Worm (Caenorhabditis elegans) whole organism, young adult: ENCODE results near the gene F47G3.1.

Experiments used
- B0035.1 ChIP-seq: sonication (generic microtip); optimal IDR thresholded peaks from 2 replicates; lab custom pipeline; 2016; ENCODE audit warnings: missing genetic modification characterization, mild to moderate bottlenecking, missing compliant biosample characterization, missing genotype, missing genetic modification reagents
- F22D6.2 ChIP-seq: sonication (generic microtip); optimal IDR thresholded peaks from 2 replicates; lab custom pipeline; 2016; ENCODE audit warnings: mild to moderate bottlenecking, missing genetic modification characterization, missing compliant biosample characterization
- F33H1.4 ChIP-seq: fragments of 200-800 bp; sonication (Bioruptor generic); IDR thresholded peaks from 2 replicates; pipeline ENCODE4 v1.3.6; 2022; ENCODE audit warnings: missing genetic modification reagents, missing genetic modification characterization, missing compliant biosample characterization
- F39B2.1 ChIP-seq: fragments of 200-800 bp; sonication (Bioruptor generic); IDR thresholded peaks from 2 replicates; pipeline ENCODE4 v1.3.6; 2022; ENCODE audit warnings: missing genetic modification reagents, missing genetic modification characterization, missing compliant biosample characterization
- F49E8.2 ChIP-seq: sonication (generic microtip); optimal IDR thresholded peaks from 3 replicates; lab custom pipeline; 2017; ENCODE audit warnings: missing genetic modification characterization, mild to moderate bottlenecking, missing compliant biosample characterization, antibody characterized with exemption, moderate library complexity; ENCODE audit not compliant: insufficient read depth
- F52B5.7 ChIP-seq: sonication (generic microtip); optimal IDR thresholded peaks from 2 replicates; lab custom pipeline; 2016; ENCODE audit warnings: mild to moderate bottlenecking, missing genetic modification characterization, missing compliant biosample characterization
- F55B11.4 ChIP-seq: sonication (generic microtip); optimal IDR thresholded peaks from 2 replicates; lab custom pipeline; 2016; ENCODE audit warnings: missing compliant biosample characterization, missing genetic modification characterization, borderline replicate concordance; ENCODE audit not compliant: insufficient read depth
- T07F8.4 ChIP-seq: sonication (generic microtip); optimal IDR thresholded peaks from 2 replicates; lab custom pipeline; 2016; ENCODE audit warnings: mild to moderate bottlenecking, missing genetic modification characterization, moderate library complexity, missing compliant biosample characterization
- akir-1 ChIP-seq: fragments of 200-800 bp; sonication (Bioruptor generic); optimal IDR thresholded peaks from 2 replicates; lab custom pipeline; 2018; ENCODE audit warnings: mild to moderate bottlenecking, missing genetic modification characterization, moderate library complexity, missing compliant biosample characterization
- ama-1 ChIP-seq, 3 experiments: fragments of 150-350 bp in 1 of 3; sonication (generic microtip) in 2 of 3; optimal IDR thresholded peaks; 2 replicates each; lab custom pipeline; 2014 to 2018; ENCODE audit warnings: missing biosample characterization in 2 of 3, missing genetic modification characterization in 2 of 3, missing genetic modification reagents in 2 of 3
- aptf-3 ChIP-seq: fragments of 200-800 bp; sonication (Bioruptor generic); IDR thresholded peaks from 2 replicates; pipeline ENCODE4 v1.3.6; 2022; ENCODE audit warnings: missing genetic modification characterization, missing compliant biosample characterization
- atf-7 ChIP-seq: sonication (generic microtip); optimal IDR thresholded peaks from 2 replicates; lab custom pipeline; 2017; ENCODE audit warnings: mild to moderate bottlenecking, missing genetic modification characterization, missing compliant biosample characterization
- athp-1 ChIP-seq: sonication (generic microtip); optimal IDR thresholded peaks from 2 replicates; lab custom pipeline; 2017; ENCODE audit warnings: mild to moderate bottlenecking, missing genetic modification characterization, missing compliant biosample characterization
- cebp-1 ChIP-seq, 2 experiments: fragments of 200-800 bp in 1 of 2; sonication (Bioruptor generic) in 1 of 2; sonication (generic microtip) in 1 of 2; IDR thresholded peaks in 1 of 2; optimal IDR thresholded peaks in 1 of 2; 2 replicates each; pipeline versions ENCODE4 v1.3.6 to Lab custom; 2017 to 2022; ENCODE audit warnings: missing compliant biosample characterization in 2 of 2, missing genetic modification characterization in 2 of 2, mild to moderate bottlenecking in 1 of 2, missing genetic modification reagents in 1 of 2, moderate library complexity in 1 of 2
- ceh-100 ChIP-seq: fragments of 200-800 bp; sonication (Bioruptor generic); IDR thresholded peaks from 2 replicates; pipeline ENCODE4 v1.3.6; 2022; ENCODE audit warnings: missing genetic modification reagents, missing genetic modification characterization, missing compliant biosample characterization
- ceh-58 ChIP-seq: fragments of 200-800 bp; sonication (Bioruptor generic); IDR thresholded peaks from 2 replicates; pipeline ENCODE4 v1.3.6; 2022; ENCODE audit warnings: missing genetic modification characterization, missing compliant biosample characterization
- chd-7 ChIP-seq: sonication (generic microtip); optimal IDR thresholded peaks from 2 replicates; lab custom pipeline; 2016; ENCODE audit warnings: mild to moderate bottlenecking, missing genetic modification characterization, moderate library complexity, missing compliant biosample characterization
- die-1 ChIP-seq: sonication (generic microtip); optimal IDR thresholded peaks from 2 replicates; lab custom pipeline; 2016; ENCODE audit warnings: missing genotype, mild to moderate bottlenecking, missing genetic modification characterization, missing compliant biosample characterization
- dpl-1 ChIP-seq: fragments of 150-350 bp; optimal IDR thresholded peaks from 2 replicates; lab custom pipeline; 2014; ENCODE audit warnings: missing biosample characterization, missing genetic modification reagents, missing genetic modification characterization
- efl-1 ChIP-seq: fragments of 150-350 bp; optimal IDR thresholded peaks from 2 replicates; lab custom pipeline; 2014; ENCODE audit warnings: missing biosample characterization, missing genetic modification reagents, missing genetic modification characterization
- ets-4 ChIP-seq: fragments of 200-800 bp; sonication (Bioruptor generic); optimal IDR thresholded peaks from 2 replicates; lab custom pipeline; 2018; ENCODE audit warnings: mild to moderate bottlenecking, missing genetic modification characterization, missing compliant biosample characterization
- fkh-3 ChIP-seq: sonication (generic microtip); optimal IDR thresholded peaks from 2 replicates; lab custom pipeline; 2016; ENCODE audit warnings: mild to moderate bottlenecking, missing genetic modification characterization, missing compliant biosample characterization
- gei-17 ChIP-seq: fragments of 200-800 bp; sonication (Bioruptor generic); optimal IDR thresholded peaks from 2 replicates; lab custom pipeline; 2018; ENCODE audit warnings: mild to moderate bottlenecking, missing genetic modification characterization, missing compliant biosample characterization
- hmg-20 ChIP-seq: fragments of 200-800 bp; sonication (Bioruptor generic); IDR thresholded peaks from 2 replicates; pipeline ENCODE4 v1.3.6; 2022; ENCODE audit warnings: missing genetic modification reagents, missing genetic modification characterization, missing compliant biosample characterization
- let-526 ChIP-seq: fragments of 200-800 bp; sonication (Bioruptor generic); IDR thresholded peaks from 2 replicates; pipeline ENCODE4 v1.3.6; 2022; ENCODE audit warnings: missing genetic modification reagents, missing genetic modification characterization, missing compliant biosample characterization
- lin-35 ChIP-seq, 3 experiments: fragments of 150-350 bp in 2 of 3; sonication (generic microtip) in 1 of 3; optimal IDR thresholded peaks; 2 replicates each; lab custom pipeline; 2014 to 2018; ENCODE audit warnings: missing biosample characterization in 3 of 3, missing genetic modification characterization in 3 of 3, missing genetic modification reagents in 3 of 3
- lir-1 ChIP-seq: fragments of 200-800 bp; sonication (Bioruptor generic); conservative IDR thresholded peaks from 2 replicates; pipeline ENCODE4 v1.3.6; 2022; ENCODE audit warnings: missing genetic modification reagents, missing genetic modification characterization, missing compliant biosample characterization
- mcd-1 ChIP-seq: fragments of 200-800 bp; sonication (Bioruptor generic); IDR thresholded peaks from 2 replicates; pipeline ENCODE4 v1.3.6; 2022; ENCODE audit warnings: missing genetic modification reagents, missing genetic modification characterization, missing compliant biosample characterization
- mes-4 ChIP-seq: sonication (generic microtip); optimal IDR thresholded peaks from 2 replicates; lab custom pipeline; 2016; ENCODE audit warnings: missing genotype, missing genetic modification characterization, missing compliant biosample characterization
- mxl-1 ChIP-seq: sonication (generic microtip); optimal IDR thresholded peaks from 2 replicates; lab custom pipeline; 2016; ENCODE audit warnings: missing genetic modification characterization, missing compliant biosample characterization
- nhr-120 ChIP-seq: fragments of 200-800 bp; sonication (Bioruptor generic); IDR thresholded peaks from 2 replicates; pipeline ENCODE4 v1.3.6; 2022; ENCODE audit warnings: missing genetic modification characterization, missing compliant biosample characterization
- nhr-27 ChIP-seq: fragments of 200-800 bp; sonication (Bioruptor generic); optimal IDR thresholded peaks from 2 replicates; lab custom pipeline; 2018; ENCODE audit warnings: mild to moderate bottlenecking, missing genetic modification characterization, moderate library complexity, missing compliant biosample characterization
- pbrm-1 ChIP-seq: fragments of 200-800 bp; sonication (Bioruptor generic); IDR thresholded peaks from 2 replicates; pipeline ENCODE4 v1.3.6; 2022; ENCODE audit warnings: missing genetic modification reagents, missing genetic modification characterization, missing compliant biosample characterization
- pha-4 ChIP-seq: fragments of 150-350 bp; sonication (generic microtip); optimal IDR thresholded peaks from 2 replicates; lab custom pipeline; 2014; ENCODE audit warnings: missing biosample characterization, missing genetic modification reagents, missing genetic modification characterization
- sdz-38 ChIP-seq: sonication (generic microtip); optimal IDR thresholded peaks from 2 replicates; lab custom pipeline; 2016; ENCODE audit warnings: missing genotype, missing genetic modification characterization, missing compliant biosample characterization
- snpc-3.4 ChIP-seq: sonication (generic microtip); optimal IDR thresholded peaks from 2 replicates; lab custom pipeline; 2017; ENCODE audit warnings: missing genetic modification characterization, mild to moderate bottlenecking, missing compliant biosample characterization, antibody characterized with exemption, moderate library complexity, missing genotype, missing genetic modification reagents
- snpc-4 ChIP-seq, 5 experiments: fragments of 150-350 bp in 1 of 5; sonication (generic microtip) in 4 of 5; optimal IDR thresholded peaks; 2 replicates each; lab custom pipeline; 2014 to 2018; ENCODE audit warnings: missing genetic modification characterization in 5 of 5, missing biosample characterization in 3 of 5, antibody characterized with exemption in 2 of 5, mild to moderate bottlenecking in 2 of 5, missing compliant biosample characterization in 2 of 5, missing genotype in 2 of 5, moderate library complexity in 2 of 5, missing genetic modification reagents in 1 of 5
- sptf-2 ChIP-seq: fragments of 200-800 bp; sonication (Bioruptor generic); optimal IDR thresholded peaks from 2 replicates; lab custom pipeline; 2018; ENCODE audit warnings: mild to moderate bottlenecking, missing genetic modification characterization, missing compliant biosample characterization
- tbp1 ChIP-seq: fragments of 200-800 bp; sonication (Bioruptor generic); optimal IDR thresholded peaks from 2 replicates; lab custom pipeline; 2018; ENCODE audit warnings: mild to moderate bottlenecking, missing genetic modification characterization, missing compliant biosample characterization
- tbx-9 ChIP-seq: sonication (generic microtip); optimal IDR thresholded peaks from 2 replicates; lab custom pipeline; 2016; ENCODE audit warnings: borderline replicate concordance, missing genetic modification characterization, inconsistent platforms, missing compliant biosample characterization
- unc-130 ChIP-seq: sonication (generic microtip); optimal IDR thresholded peaks from 2 replicates; lab custom pipeline; 2016; ENCODE audit warnings: missing genetic modification reagents, missing genetic modification characterization, missing compliant biosample characterization
- zfh-2 ChIP-seq: fragments of 200-800 bp; sonication (Bioruptor generic); conservative IDR thresholded peaks from 2 replicates; pipeline ENCODE4 v1.3.6; 2022; ENCODE audit warnings: missing genetic modification reagents, missing genetic modification characterization, missing compliant biosample characterization
- ztf-26 ChIP-seq: sonication (generic microtip); optimal IDR thresholded peaks from 2 replicates; lab custom pipeline; 2017; ENCODE audit warnings: missing genetic modification characterization, missing compliant biosample characterization
- ztf-28 ChIP-seq: fragments of 200-800 bp; sonication (Bioruptor generic); IDR thresholded peaks from 2 replicates; pipeline ENCODE4 v1.3.6; 2022; ENCODE audit warnings: missing genetic modification reagents, missing genetic modification characterization, missing compliant biosample characterization

The F47G3.1 gene

ce11 chrX:2385453-2385852, at the start of gene F47G3.1:
Gene F47G3.1, plus strand, starts transcription at chrX:2385753.
- no peak for TF ChIP-seq ztf-26 (tag; lab: Kevin White, UChicago)
- TF ChIP-seq lin-35 (GFP tag; optimal IDR thresholded peaks at IDR 0.05; lab: Kevin White, UChicago) = no peak
- peak; percentile 45; the same call in 1 of the 2 replicates for TF ChIP-seq zfh-2 (GFP tag; lab: Robert Waterston, UW)
- TF ChIP-seq, all 124 proteins: peak for 1

ce11 chrX:2338210-2338609, 47.3 kb upstream of the F47G3.1 start, which contains the start of gene nlp-45:
Gene nlp-45, minus strand, starts transcription at chrX:2338310.
- TF ChIP-seq tbp1 = no peak
- no peak for TF ChIP-seq die-1 (tag; lab: Kevin White, UChicago)
- TF ChIP-seq fkh-3 = no peak
- no peak for TF ChIP-seq F22D6.2 (tag; lab: Kevin White, UChicago)
- TF ChIP-seq sptf-2 = no peak
- TF ChIP-seq F55B11.4 (tag; lab: Kevin White, UChicago) = no peak
- no peak for TF ChIP-seq ama-1 (optimal IDR thresholded peaks at IDR 0.05; lab: Kevin White, UChicago)
- no peak for TF ChIP-seq ama-1 (GFP tag; optimal IDR thresholded peaks at IDR 0.05; lab: Kevin White, UChicago)
- no peak for TF ChIP-seq gei-17 (GFP tag; lab: Kevin White, UChicago)
- no peak for TF ChIP-seq aptf-3 (GFP tag; lab: Robert Waterston, UW)
- TF ChIP-seq atf-7 (tag; lab: Kevin White, UChicago) = no peak
- no peak for TF ChIP-seq snpc-4 (GFP tag; optimal IDR thresholded peaks at IDR 0.05; lab: Kevin White, UChicago)
- TF ChIP-seq snpc-4 (tag; optimal IDR thresholded peaks at IDR 0.05; lab: Kevin White, UChicago) = no peak
- no peak for TF ChIP-seq unc-130 (GFP tag; lab: Kevin White, UChicago)
- TF ChIP-seq snpc-3.4 (tag; lab: Kevin White, UChicago) = no peak
- no peak for TF ChIP-seq nhr-27 (tag; lab: Kevin White, UChicago)
- TF ChIP-seq ztf-28 (GFP tag; lab: Robert Waterston, UW) = no peak
- TF ChIP-seq sdz-38 (tag; lab: Kevin White, UChicago) = no peak
- TF ChIP-seq ceh-58 = no peak

ce11 chrX:2341989-2342388, 43.6 kb upstream of the F47G3.1 start, which contains the start of gene nlp-22:
Gene nlp-22, minus strand, starts transcription at chrX:2342089.
- TF ChIP-seq akir-1 (GFP tag; lab: Kevin White, UChicago) (no peak), ama-1 (optimal IDR thresholded peaks at IDR 0.05; lab: Kevin White, UChicago) (no peak), ama-1 (GFP tag; optimal IDR thresholded peaks at IDR 0.05; lab: Kevin White, UChicago) (no peak), F39B2.1 (GFP tag; lab: Robert Waterston, UW) (no peak), B0035.1 (tag; lab: Kevin White, UChicago) (no peak), ets-4 (GFP tag; lab: Kevin White, UChicago) (no peak), nhr-120 (no peak), hmg-20 (GFP tag; lab: Robert Waterston, UW) (no peak), ceh-100 (GFP tag; lab: Robert Waterston, UW) (no peak), mcd-1 (no peak), F49E8.2 (tag; lab: Kevin White, UChicago) (no peak), F33H1.4 (GFP tag; lab: Robert Waterston, UW) (no peak)

ce11 chrX:2342859-2343258, 42.7 kb upstream of the F47G3.1 start, which contains the start of gene nlp-23:
Gene nlp-23, minus strand, starts transcription at chrX:2342959.
- no peak for TF ChIP-seq chd-7 (tag; lab: Kevin White, UChicago)
- TF ChIP-seq efl-1 (GFP tag; lab: Kevin White, UChicago) = no peak
- TF ChIP-seq T07F8.4 (tag; lab: Kevin White, UChicago) = no peak
- no peak for TF ChIP-seq die-1 (tag; lab: Kevin White, UChicago)
- no peak for TF ChIP-seq F52B5.7 (tag; lab: Kevin White, UChicago)
- no peak for TF ChIP-seq dpl-1 (GFP tag; lab: Kevin White, UChicago)
- TF ChIP-seq mes-4 (tag; lab: Kevin White, UChicago) = no peak
- no peak for TF ChIP-seq let-526 (GFP tag; lab: Robert Waterston, UW)
- TF ChIP-seq mxl-1 = no peak
- no peak for TF ChIP-seq cebp-1 (GFP tag; IDR thresholded peaks at IDR 0.05; lab: Robert Waterston, UW)
- TF ChIP-seq cebp-1 (tag; optimal IDR thresholded peaks at IDR 0.05; lab: Kevin White, UChicago) = no peak
- TF ChIP-seq pbrm-1 (GFP tag; lab: Robert Waterston, UW) = no peak
- TF ChIP-seq fkh-3 = no peak
- TF ChIP-seq pha-4 (tag; lab: Kevin White, UChicago) = no peak
- TF ChIP-seq lir-1 (GFP tag; lab: Robert Waterston, UW) = no peak
- TF ChIP-seq tbx-9 = no peak
- TF ChIP-seq athp-1 = no peak
